Worm (Caenorhabditis elegans): ENCODE results near the gene C18D11.9.

- TF ChIP-seq ceh-9 (tag; optimal IDR thresholded peaks at IDR 0.05) (no peak), zip-5 (tag; optimal IDR thresholded peaks at IDR 0.05) (no peak)
Measured at ce11 chrIII:11847658-11848202, 38.8 kb downstream of the C18D11.9 start, which contains the start of gene mif-1.

Data from whole organism, late embryonic.